Worm (Caenorhabditis elegans): ENCODE data around the gene R12C12.5.

R12C12.5 gene

DNA sequence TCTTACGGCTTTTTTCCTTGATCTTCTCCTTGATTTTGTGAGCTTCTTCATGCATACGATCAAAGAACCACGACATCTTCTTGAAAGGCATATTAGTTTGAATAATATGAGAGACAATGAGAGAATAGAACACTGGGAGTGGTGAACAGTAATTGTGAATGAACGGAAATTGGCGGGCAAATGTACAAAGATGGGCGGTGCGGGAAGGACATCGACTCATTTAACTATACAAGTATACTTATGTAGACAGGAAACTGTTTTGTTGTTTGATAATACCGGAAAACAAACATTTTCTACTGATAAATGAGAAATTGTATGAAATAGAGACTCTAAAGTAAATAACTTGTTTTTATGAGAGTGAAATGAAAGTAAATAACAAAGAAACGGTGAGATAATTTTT, at the start of gene R12C12.5:
Gene R12C12.5 (minus strand): TSS at position 101 of the 400 bp plus-strand sequence.
- TF ChIP-seq lin-15B (tag; optimal IDR thresholded peaks at IDR 0.05), result no peak

DNA sequence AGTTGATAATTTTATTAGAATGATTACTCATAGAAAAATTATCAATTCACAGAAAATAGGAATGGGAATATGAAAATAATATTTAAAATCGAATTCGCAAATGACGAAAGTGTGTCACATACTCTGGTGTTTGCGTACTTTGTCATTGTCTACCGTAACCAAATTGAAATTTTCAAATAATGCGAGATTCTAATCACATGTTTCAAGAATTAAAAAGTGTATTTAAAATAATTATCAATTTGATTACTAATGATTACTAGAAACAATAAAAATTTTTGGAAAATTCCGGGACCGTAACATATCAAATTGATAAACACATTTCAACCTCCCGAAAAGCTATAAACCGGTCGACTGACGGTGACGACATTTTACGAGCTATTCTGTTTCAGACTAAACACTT, 46.4 kb upstream of the R12C12.5 start, which contains the start of the genes fbf-2 and nspg-3:
Gene fbf-2 (minus strand): TSS at position 101 of the 400 bp plus-strand sequence.
Gene nspg-3 (plus strand): TSS at position 388 of the 400 bp plus-strand sequence.
- 0 out of 2 replicates have a peak, but pooled peaks have one; percentile 15 for TF ChIP-seq php-3 (GFP tag; IDR thresholded peaks at IDR 0.05)
- no peak for TF ChIP-seq skn-1 (tag; optimal IDR thresholded peaks at IDR 0.05)
- TF ChIP-seq daf-16 (GFP tag; optimal IDR thresholded peaks at IDR 0.05), result no peak
- TF ChIP-seq daf-16 (tag; optimal IDR thresholded peaks at IDR 0.05), result peak; percentile 35
- no peak for TF ChIP-seq mxl-2 (GFP tag; conservative IDR thresholded peaks at IDR 0.05)

DNA sequence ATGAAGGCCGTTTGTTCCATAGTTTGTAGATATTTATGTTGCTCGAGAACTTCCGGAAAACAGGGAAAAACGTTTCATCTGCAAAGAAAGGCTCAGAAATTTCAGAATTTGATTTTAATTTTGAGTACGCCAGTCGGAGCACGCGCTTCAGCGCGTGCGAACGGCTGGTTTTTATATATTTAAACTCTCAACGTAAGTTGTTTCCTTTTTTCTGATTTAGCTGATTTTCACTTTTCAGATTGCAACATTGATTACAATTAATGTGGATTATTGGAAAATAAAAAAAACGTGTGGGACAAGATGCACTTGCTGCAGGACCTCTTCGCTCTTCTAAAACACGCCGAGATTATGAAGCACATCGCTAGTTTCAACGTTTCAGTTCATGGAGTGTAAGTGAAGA, 37.7 kb upstream of the R12C12.5 start, which contains the start of gene F21H12.3:
Gene F21H12.3 (plus strand): TSS at position 301 of the 400 bp plus-strand sequence.
- no peak for TF ChIP-seq hlh-11 (tag; optimal IDR thresholded peaks at IDR 0.05)
- TF ChIP-seq snpc-4 (tag; optimal IDR thresholded peaks at IDR 0.05), result no peak
- no peak for TF ChIP-seq sdz-12 (GFP tag; optimal IDR thresholded peaks at IDR 0.05)
- TF ChIP-seq tag-97 (GFP tag; IDR thresholded peaks at IDR 0.05), result no peak
- TF ChIP-seq ceh-82 (tag; optimal IDR thresholded peaks at IDR 0.05), result no peak
- no peak for TF ChIP-seq ceh-20 (GFP tag; IDR thresholded peaks at IDR 0.05)
- TF ChIP-seq daf-8 (GFP tag; IDR thresholded peaks at IDR 0.05), result no peak
- TF ChIP-seq Y48G9A.11 (GFP tag; IDR thresholded peaks at IDR 0.05), result no peak
- no peak for TF ChIP-seq snpc-1.2 (GFP tag; IDR thresholded peaks at IDR 0.05)
- TF ChIP-seq pqm-1 (tag; optimal IDR thresholded peaks at IDR 0.05), result no peak
- no peak for TF ChIP-seq unc-62 (GFP tag; optimal IDR thresholded peaks at IDR 0.05 in 1 of 2)
- no peak for TF ChIP-seq unc-62 (tag; optimal IDR thresholded peaks at IDR 0.05)
- TF ChIP-seq R02D3.7 (tag; optimal IDR thresholded peaks at IDR 0.05), result no peak
- no peak for TF ChIP-seq mes-2 (tag; optimal IDR thresholded peaks at IDR 0.05; ENCODE audit: poor library complexity, severe bottlenecking)
- TF ChIP-seq unc-39 (tag; optimal IDR thresholded peaks at IDR 0.05), result no peak
- TF ChIP-seq lin-1 (GFP tag; IDR thresholded peaks at IDR 0.05), result no peak
- no peak for TF ChIP-seq nhr-25 (tag; optimal IDR thresholded peaks at IDR 0.05; ENCODE audit: borderline replicate concordance, insufficient read depth)
- no peak for TF ChIP-seq aha-1 (tag)
- TF ChIP-seq nhr-6 (tag; optimal IDR thresholded peaks at IDR 0.05), result no peak
- no peak for TF ChIP-seq ceh-62 (tag; optimal IDR thresholded peaks at IDR 0.05)

DNA sequence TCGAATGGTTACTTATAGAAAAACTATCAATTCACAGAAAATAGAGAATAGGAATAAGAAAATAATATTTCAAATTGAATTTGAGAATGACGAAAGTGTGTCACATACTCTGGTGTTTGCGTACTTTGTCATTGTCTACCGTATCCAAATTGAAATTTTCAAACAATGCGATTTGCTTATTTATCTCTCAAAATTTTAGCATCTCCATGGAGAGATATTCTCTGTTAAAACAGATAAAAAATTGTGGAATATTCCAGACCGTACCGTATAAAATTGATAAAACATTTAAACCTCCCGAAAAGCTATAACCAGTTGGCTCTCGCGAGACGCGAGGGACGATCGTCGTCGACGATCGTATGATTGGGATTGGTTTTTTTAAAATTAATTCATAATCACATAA, 35.8 kb upstream of the R12C12.5 start, which contains the start of gene fbf-1:
Gene fbf-1 (minus strand): TSS at position 101 of the 400 bp plus-strand sequence.
- TF ChIP-seq F44E2.7 (GFP tag; IDR thresholded peaks at IDR 0.05) (no peak), lin-13 (GFP tag; optimal IDR thresholded peaks at IDR 0.05) (no peak), zfp-3 (GFP tag; conservative IDR thresholded peaks at IDR 0.05) (no peak)

DNA sequence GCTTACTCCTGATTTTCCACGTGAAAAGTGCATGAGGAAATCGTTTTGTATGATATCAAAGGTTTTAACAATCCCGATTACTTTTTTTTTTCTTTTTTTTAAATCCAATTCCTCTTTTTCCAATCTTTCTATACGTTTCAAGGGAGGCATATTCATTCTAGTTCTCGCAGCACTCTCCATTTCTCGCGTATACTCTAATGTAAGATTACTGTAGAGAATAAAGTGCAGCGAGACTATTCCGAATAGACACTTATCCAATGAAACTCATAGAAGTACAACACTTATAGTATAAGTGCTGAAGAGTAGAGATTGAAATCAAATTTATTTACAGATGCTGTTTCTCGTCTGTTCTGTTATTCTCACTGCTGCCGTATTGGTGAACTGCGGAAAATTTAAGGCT, 32.7 kb upstream of the R12C12.5 start, which contains the start of gene H12I13.6:
Gene H12I13.6 (plus strand): TSS at position 301 of the 400 bp plus-strand sequence.
- no peak for TF ChIP-seq aly-2 (tag; optimal IDR thresholded peaks at IDR 0.05)
- no peak for TF ChIP-seq ceh-82 (tag; optimal IDR thresholded peaks at IDR 0.05)
- no peak for TF ChIP-seq ZK546.5 (tag; optimal IDR thresholded peaks at IDR 0.05)
- peak in 1 of 2 experiments; percentile 20 for TF ChIP-seq unc-62 (GFP tag; optimal IDR thresholded peaks at IDR 0.05 in 1 of 2)
- TF ChIP-seq unc-62 (tag; optimal IDR thresholded peaks at IDR 0.05), result no peak
- TF ChIP-seq nhr-48 (tag; optimal IDR thresholded peaks at IDR 0.05), result no peak
- TF ChIP-seq mep-1 (tag; optimal IDR thresholded peaks at IDR 0.05), result no peak
- no peak for TF ChIP-seq Y75B8A.6 (GFP tag; IDR thresholded peaks at IDR 0.05)
- TF ChIP-seq zfp-2 (tag; optimal IDR thresholded peaks at IDR 0.05), result no peak
- no peak for TF ChIP-seq daf-12 (tag; optimal IDR thresholded peaks at IDR 0.05)

Data from whole organism, L4 larva.